Worm (Caenorhabditis elegans) whole organism, L4 larva: ENCODE measurements around the gene C28C12.1.

Source experiments
- ceh-62 ChIP-seq: sonication (generic microtip); optimal IDR thresholded peaks from 2 replicates; lab custom pipeline; 2017; ENCODE audit warnings: missing biosample characterization, missing genetic modification characterization
- ceh-82 ChIP-seq: sonication (generic microtip); optimal IDR thresholded peaks from 2 replicates; lab custom pipeline; 2017; ENCODE audit warnings: missing biosample characterization, missing genetic modification characterization
- jun-1 ChIP-seq: fragments of 150-350 bp; optimal IDR thresholded peaks from 2 replicates; lab custom pipeline; 2014; ENCODE audit warnings: missing biosample characterization, missing genetic modification reagents, missing genetic modification characterization
- lir-3 ChIP-seq: sonication (generic microtip); optimal IDR thresholded peaks from 2 replicates; lab custom pipeline; 2016; ENCODE audit warnings: mild to moderate bottlenecking, missing genetic modification characterization, missing compliant biosample characterization
- lsy-2 ChIP-seq, 2 experiments: fragments of 150-350 bp in 1 of 2; sonication (generic microtip) in 1 of 2; optimal IDR thresholded peaks; 2 replicates each; lab custom pipeline; 2014 to 2017; ENCODE audit warnings: missing biosample characterization in 2 of 2, missing genetic modification characterization in 2 of 2
- mdl-1 ChIP-seq, 2 experiments: fragments of 150-350 bp in 1 of 2; sonication (generic microtip) in 1 of 2; optimal IDR thresholded peaks; 2 replicates each; lab custom pipeline; 2014 to 2017; ENCODE audit warnings: missing biosample characterization in 2 of 2, missing genetic modification characterization in 2 of 2
- nhr-10 ChIP-seq: fragments of 150-350 bp; optimal IDR thresholded peaks from 2 replicates; lab custom pipeline; 2014; ENCODE audit warnings: missing biosample characterization, missing genetic modification characterization
- nhr-28 ChIP-seq: fragments of 150-350 bp; optimal IDR thresholded peaks from 2 replicates; lab custom pipeline; 2014; ENCODE audit warnings: missing biosample characterization, missing genetic modification characterization
- nhr-76 ChIP-seq: fragments of 150-350 bp; optimal IDR thresholded peaks from 2 replicates; lab custom pipeline; 2014; ENCODE audit warnings: missing biosample characterization, missing genetic modification characterization
- snpc-4 ChIP-seq: fragments of 150-350 bp; optimal IDR thresholded peaks from 2 replicates; lab custom pipeline; 2014; ENCODE audit warnings: missing biosample characterization, missing genetic modification characterization
- ztf-11 ChIP-seq: fragments of 150-350 bp; optimal IDR thresholded peaks from 2 replicates; lab custom pipeline; 2014; ENCODE audit warnings: missing biosample characterization, missing genetic modification characterization

DNA sequence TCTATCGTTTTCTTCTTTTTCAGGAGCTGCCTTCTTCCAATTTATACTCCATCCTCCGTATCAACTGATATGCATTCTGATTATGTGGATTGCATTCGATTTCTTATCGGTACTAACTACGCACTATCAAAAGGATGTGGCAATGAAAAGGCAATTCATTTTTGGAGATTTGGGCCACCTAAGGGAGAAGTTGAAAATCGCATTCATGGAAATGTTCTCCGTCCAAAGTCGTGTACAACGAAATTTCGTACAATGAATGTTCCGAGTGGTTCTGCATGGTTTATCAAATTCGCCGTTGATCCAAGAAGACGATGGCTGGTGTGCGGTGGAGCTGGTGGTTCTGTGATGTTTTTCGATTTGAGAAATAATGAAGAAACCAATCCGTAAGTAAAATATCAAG, 11.2 kb downstream of the C28C12.1 start, which contains the start of gene C09G4.4:
- TF ChIP-seq mdl-1 (tag; optimal IDR thresholded peaks at IDR 0.05; lab: Kevin White, UChicago) (no peak), lsy-2 (tag; optimal IDR thresholded peaks at IDR 0.05; lab: Kevin White, UChicago) (no peak), ceh-82 (tag; lab: Kevin White, UChicago) (no peak), snpc-4 (no peak), ztf-11 (tag; lab: Kevin White, UChicago) (no peak), nhr-10 (tag; lab: Kevin White, UChicago) (no peak), nhr-76 (tag; lab: Kevin White, UChicago) (no peak), ceh-62 (tag; lab: Kevin White, UChicago) (no peak), nhr-28 (tag; lab: Kevin White, UChicago) (no peak), lir-3 (tag; lab: Kevin White, UChicago) (no peak), jun-1 (no peak)
